Worm (Caenorhabditis elegans): ENCODE measurements around the gene srbc-58.

srbc-58 gene

DNA sequence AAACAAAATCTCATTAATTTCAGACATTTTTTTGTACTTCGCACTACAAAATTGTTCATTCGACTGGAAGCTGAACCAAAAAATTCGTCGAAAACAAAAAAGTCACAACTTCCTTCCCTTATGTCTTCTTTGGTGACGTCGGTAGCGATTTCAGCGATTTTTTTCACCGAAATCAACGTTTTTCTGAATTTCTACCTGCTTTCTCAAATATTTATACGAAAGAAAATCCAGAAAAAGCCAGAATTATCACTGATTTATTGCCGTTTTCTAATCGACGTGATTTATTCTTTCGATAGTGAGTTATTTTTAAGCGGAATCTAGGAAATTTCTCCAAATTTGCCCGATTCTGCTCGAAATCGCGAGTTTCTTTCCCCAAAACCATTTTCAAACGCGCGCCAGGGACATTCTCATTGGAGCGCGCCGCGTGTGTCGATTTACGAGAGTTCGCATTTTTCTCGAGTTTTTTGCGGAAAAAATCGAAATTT lies at the start of gene srbc-58:
Gene srbc-58 (plus strand): TSS at position 121 of the 485 bp plus-strand sequence.
- TF ChIP-seq dao-5 (tag; optimal IDR thresholded peaks at IDR 0.05), result no peak
- TF ChIP-seq him-1 (tag; optimal IDR thresholded peaks at IDR 0.05), result no peak
- no peak for TF ChIP-seq W03F9.2 (tag; optimal IDR thresholded peaks at IDR 0.05)

DNA sequence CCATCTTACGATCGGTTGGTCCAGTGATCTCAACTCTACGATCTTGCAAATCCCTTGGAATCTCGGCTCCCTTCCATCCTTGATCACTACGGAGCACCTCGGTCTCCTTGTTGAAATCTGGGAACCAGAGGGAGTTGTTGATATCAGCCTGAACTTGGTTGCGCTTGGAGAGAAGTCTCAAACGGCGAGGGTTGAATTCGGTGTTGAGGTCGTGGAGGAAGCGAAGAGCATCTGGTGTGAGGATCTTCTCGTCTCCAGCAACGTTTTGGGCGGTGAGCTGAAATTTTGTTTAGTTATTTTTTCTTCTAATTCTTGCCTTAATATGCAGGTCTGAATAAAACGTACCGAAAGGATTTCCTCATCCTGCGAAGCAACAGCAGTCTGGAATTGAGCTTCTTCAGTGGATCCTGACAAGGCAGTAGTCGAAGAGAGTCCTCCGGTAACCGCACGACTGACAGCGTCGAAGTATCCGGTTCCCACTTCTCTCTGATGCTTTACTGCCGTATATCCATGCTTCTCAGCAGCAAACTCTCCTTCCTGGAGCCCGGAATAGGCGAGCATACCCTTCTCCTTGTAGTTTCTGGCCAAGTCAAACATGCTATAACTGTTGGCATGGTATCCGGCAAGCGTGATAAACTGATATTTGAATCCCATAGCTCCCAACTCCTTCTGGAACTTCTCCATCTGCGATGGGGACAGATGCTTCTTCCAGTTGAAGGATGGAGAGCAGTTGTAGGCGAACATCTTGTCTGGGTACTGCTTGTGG lies 48.8 kb upstream of the srbc-58 start:
- TF ChIP-seq him-1 (tag; optimal IDR thresholded peaks at IDR 0.05), result no peak
- TF ChIP-seq dao-5 (tag; optimal IDR thresholded peaks at IDR 0.05), result no peak
- no peak for TF ChIP-seq W03F9.2 (tag; optimal IDR thresholded peaks at IDR 0.05)

DNA sequence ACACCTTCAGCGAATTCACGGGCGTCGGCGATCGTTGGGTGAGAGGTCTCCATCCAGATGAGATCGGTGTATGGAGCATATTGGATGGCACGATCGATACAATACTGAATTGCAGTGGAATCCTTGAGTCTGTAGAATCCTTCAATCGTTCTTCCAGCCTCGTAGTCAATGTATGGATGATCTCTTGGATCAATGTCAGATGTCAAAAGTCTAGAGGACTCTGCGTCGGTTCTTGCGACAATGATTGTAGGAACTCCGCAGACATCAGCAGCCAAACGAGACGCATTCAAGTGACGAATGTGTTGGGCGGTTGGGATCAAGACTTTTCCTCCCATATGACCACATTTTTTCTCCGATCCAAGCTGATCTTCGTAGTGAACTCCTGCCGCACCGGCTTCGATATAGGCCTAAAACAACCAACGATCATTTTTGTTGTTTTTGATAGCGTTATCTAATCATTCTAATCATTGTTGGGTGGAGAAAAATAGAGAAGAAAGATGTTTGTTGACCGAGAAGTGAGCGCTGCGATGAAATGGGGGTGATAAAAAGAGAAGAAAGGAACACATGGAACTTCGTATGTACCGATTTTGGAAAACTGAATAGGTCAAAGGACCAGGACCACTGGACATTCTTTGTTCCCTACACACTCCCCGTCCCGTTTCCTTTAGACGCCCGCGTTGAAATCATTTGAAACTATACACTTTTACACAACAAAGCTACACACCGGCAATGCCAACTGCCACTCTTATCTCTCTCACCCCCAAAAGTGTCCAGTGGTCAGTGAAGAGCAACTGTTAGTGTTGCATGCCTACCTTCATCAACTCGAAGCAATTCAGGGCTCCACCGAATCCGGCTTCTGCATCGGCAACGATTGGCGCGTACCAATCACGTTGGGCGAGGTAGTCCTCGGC lies 48.0 kb upstream of the srbc-58 start:
- TF ChIP-seq W03F9.2 (tag; optimal IDR thresholded peaks at IDR 0.05) (no peak), dao-5 (tag; optimal IDR thresholded peaks at IDR 0.05) (no peak), him-1 (tag; optimal IDR thresholded peaks at IDR 0.05) (no peak)

ce11 chrV:727484-728351 lies 47.1 kb upstream of the srbc-58 start, which contains the start of the genes icl-1 and srh-2:
Gene icl-1, minus strand, starts transcription at chrV:728004.
Gene srh-2, plus strand, starts transcription at chrV:728301.
- TF ChIP-seq dao-5 (tag; optimal IDR thresholded peaks at IDR 0.05) (no peak), W03F9.2 (tag; optimal IDR thresholded peaks at IDR 0.05) (peak; percentile 3), him-1 (tag; optimal IDR thresholded peaks at IDR 0.05) (no peak)

DNA sequence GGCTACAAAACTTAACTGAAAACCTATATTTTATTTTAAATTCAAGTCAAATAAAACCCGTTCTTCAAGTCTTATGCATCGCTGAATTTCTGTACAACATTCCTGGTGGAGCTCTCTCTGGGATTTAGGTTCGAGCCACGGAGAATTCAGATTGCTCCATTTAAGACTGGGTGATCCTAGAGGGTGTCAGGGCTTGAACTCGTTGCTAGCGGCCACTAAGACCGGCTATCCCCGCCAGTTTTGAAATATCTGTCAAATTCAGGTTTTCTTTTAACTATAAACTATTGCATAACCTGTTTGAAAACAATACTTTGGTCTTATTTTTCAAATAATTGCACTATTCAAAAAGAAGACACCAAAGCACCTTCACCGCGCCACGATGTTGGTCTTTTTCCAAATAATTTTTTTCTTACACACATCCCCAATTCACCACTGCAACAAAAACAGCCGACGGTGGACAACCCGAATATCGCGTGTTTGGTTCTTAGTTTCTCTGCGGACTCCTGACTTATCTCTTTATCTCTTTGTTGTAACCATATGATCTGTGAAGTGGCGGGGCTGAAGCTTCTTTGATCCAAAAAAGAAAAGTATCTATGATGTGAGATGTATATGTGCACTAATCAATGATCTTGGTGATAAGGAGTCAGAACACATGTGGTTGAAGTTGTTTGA lies 45.8 kb upstream of the srbc-58 start:
- TF ChIP-seq dao-5 (tag; optimal IDR thresholded peaks at IDR 0.05) (no peak), him-1 (tag; optimal IDR thresholded peaks at IDR 0.05) (no peak), W03F9.2 (tag; optimal IDR thresholded peaks at IDR 0.05) (no peak)

- TF ChIP-seq W03F9.2 (tag; optimal IDR thresholded peaks at IDR 0.05) (peak; percentile 38), dao-5 (tag; optimal IDR thresholded peaks at IDR 0.05) (no peak), him-1 (tag; optimal IDR thresholded peaks at IDR 0.05) (no peak)
These were observed 44.6 kb upstream of the srbc-58 start for ce11 chrV:730216-730615.

- TF ChIP-seq him-1 (tag; optimal IDR thresholded peaks at IDR 0.05), result no peak
- peak; percentile 41 for TF ChIP-seq W03F9.2 (tag; optimal IDR thresholded peaks at IDR 0.05)
- no peak for TF ChIP-seq dao-5 (tag; optimal IDR thresholded peaks at IDR 0.05)
These were observed 43.5 kb upstream of the srbc-58 start for ce11 chrV:731330-731729.

ce11 chrV:736171-736570 lies 38.6 kb upstream of the srbc-58 start, which contains the start of gene srj-25:
Gene srj-25, minus strand, starts transcription at chrV:736271.
- TF ChIP-seq him-1 (tag; optimal IDR thresholded peaks at IDR 0.05), result no peak

ce11 chrV:738770-739169 lies 36.0 kb upstream of the srbc-58 start, which contains the start of gene srj-24:
Gene srj-24, minus strand, starts transcription at chrV:738870.
- TF ChIP-seq W03F9.2 (tag; optimal IDR thresholded peaks at IDR 0.05) (no peak), dao-5 (tag; optimal IDR thresholded peaks at IDR 0.05) (no peak), him-1 (tag; optimal IDR thresholded peaks at IDR 0.05) (no peak)

ce11 chrV:741820-742219 lies 33.0 kb upstream of the srbc-58 start, which contains the start of gene C05E4.7:
Gene C05E4.7, plus strand, starts transcription at chrV:742120.
- TF ChIP-seq him-1 (tag; optimal IDR thresholded peaks at IDR 0.05) (no peak), W03F9.2 (tag; optimal IDR thresholded peaks at IDR 0.05) (no peak), dao-5 (tag; optimal IDR thresholded peaks at IDR 0.05) (no peak)

ce11 chrV:743348-743747 lies 31.4 kb upstream of the srbc-58 start, which contains the start of gene str-134:
Gene str-134, plus strand, starts transcription at chrV:743648.
- TF ChIP-seq dao-5 (tag; optimal IDR thresholded peaks at IDR 0.05), result no peak

DNA sequence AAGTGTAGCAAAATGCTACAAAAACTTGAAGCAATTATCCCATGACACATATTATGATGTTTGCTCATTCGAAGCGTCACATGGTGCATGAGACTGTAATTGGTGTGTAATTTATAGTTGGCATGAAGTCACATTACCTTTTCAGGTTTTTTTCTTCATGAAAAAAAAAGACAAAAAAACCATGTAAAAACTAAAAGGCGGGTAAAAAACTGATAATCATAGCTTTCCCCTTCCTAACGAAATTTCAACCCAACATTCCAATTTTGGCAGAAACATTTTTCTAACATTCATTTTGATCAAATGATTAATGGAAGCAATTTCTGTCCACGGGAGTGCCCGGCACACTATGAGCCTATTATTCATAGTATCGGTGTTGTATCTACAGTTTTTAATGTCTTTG lies 26.8 kb upstream of the srbc-58 start, which contains the start of gene sri-4:
Gene sri-4 (plus strand): TSS at position 301 of the 400 bp plus-strand sequence.
- TF ChIP-seq him-1 (tag; optimal IDR thresholded peaks at IDR 0.05) (no peak), dao-5 (tag; optimal IDR thresholded peaks at IDR 0.05) (no peak), W03F9.2 (tag; optimal IDR thresholded peaks at IDR 0.05) (no peak)

All from whole organism, L4/young adult.